Worm (Caenorhabditis elegans) whole organism, L4 larva: ENCODE data around the gene gst-15.

Experiments
- F26F4.8 ChIP-seq: fragments of 200-800 bp; sonication (Bioruptor generic); conservative IDR thresholded peaks from 2 replicates; pipeline ENCODE4 v1.3.6; 2022; ENCODE audit warnings: missing genetic modification characterization, missing compliant biosample characterization
- F49E8.2 ChIP-seq: sonication (generic microtip); optimal IDR thresholded peaks from 2 replicates; lab custom pipeline; 2016; ENCODE audit warnings: missing compliant biosample characterization, mild to moderate bottlenecking, missing genetic modification characterization, borderline replicate concordance
- Y48G9A.11 ChIP-seq: fragments of 200-800 bp; sonication (Bioruptor generic); IDR thresholded peaks from 2 replicates; pipeline ENCODE4 v1.3.6; 2022; ENCODE audit warnings: missing genetic modification reagents, missing genetic modification characterization, missing compliant biosample characterization
- Y5F2A.4 ChIP-seq: fragments of 200-800 bp; sonication (Bioruptor generic); optimal IDR thresholded peaks from 2 replicates; lab custom pipeline; 2018; ENCODE audit warnings: mild to moderate bottlenecking, missing genetic modification characterization, missing compliant biosample characterization
- aha-1 ChIP-seq: fragments of 150-350 bp; peaks from one replicate; lab custom pipeline; 2014; ENCODE audit warnings: missing biosample characterization, missing genetic modification characterization
- arid-1 ChIP-seq: fragments of 200-800 bp; sonication (Bioruptor generic); conservative IDR thresholded peaks from 2 replicates; pipeline ENCODE4 v1.3.6; 2022; ENCODE audit warnings: missing genetic modification reagents, missing genetic modification characterization, missing compliant biosample characterization
- ceh-20 ChIP-seq: fragments of 200-800 bp; sonication (Bioruptor generic); IDR thresholded peaks from 2 replicates; pipeline ENCODE4 v1.3.6; 2022; ENCODE audit warnings: missing genetic modification reagents, missing genetic modification characterization, missing compliant biosample characterization
- ceh-28 ChIP-seq: fragments of 150-350 bp; optimal IDR thresholded peaks from 2 replicates; lab custom pipeline; 2014; ENCODE audit warnings: missing biosample characterization, missing genetic modification reagents, missing genetic modification characterization
- daf-12 ChIP-seq: fragments of 150-350 bp; optimal IDR thresholded peaks from 2 replicates; lab custom pipeline; 2014; ENCODE audit warnings: missing biosample characterization, missing genetic modification reagents, missing genetic modification characterization
- daf-16 ChIP-seq, 3 experiments: sonication (generic microtip); optimal IDR thresholded peaks; 2 replicates each; lab custom pipeline; 2016 to 2017; ENCODE audit warnings: missing genetic modification characterization in 3 of 3, missing genetic modification reagents in 3 of 3, mild to moderate bottlenecking in 2 of 3, missing compliant biosample characterization in 2 of 3, missing biosample characterization in 1 of 3, moderate library complexity in 1 of 3
- dmd-6 ChIP-seq: fragments of 200-800 bp; sonication (Bioruptor generic); IDR thresholded peaks from 2 replicates; pipeline ENCODE4 v1.3.6; 2022; ENCODE audit warnings: missing genetic modification reagents, missing genetic modification characterization, missing compliant biosample characterization
- dpl-1 ChIP-seq: fragments of 150-350 bp; optimal IDR thresholded peaks from 2 replicates; lab custom pipeline; 2014; ENCODE audit warnings: missing biosample characterization, missing genetic modification reagents, missing genetic modification characterization
- dve-1 ChIP-seq: sonication (generic microtip); optimal IDR thresholded peaks from 2 replicates; lab custom pipeline; 2017; ENCODE audit warnings: antibody characterized with exemption, mild to moderate bottlenecking, missing genetic modification characterization, missing compliant biosample characterization; ENCODE audit not compliant: insufficient read depth
- egl-43 ChIP-seq: fragments of 200-800 bp; sonication (Bioruptor generic); IDR thresholded peaks from 2 replicates; pipeline ENCODE4 v1.3.6; 2022; ENCODE audit warnings: missing genetic modification reagents, missing genetic modification characterization, missing compliant biosample characterization
- fos-1 ChIP-seq: fragments of 150-350 bp; optimal IDR thresholded peaks from 2 replicates; lab custom pipeline; 2014; ENCODE audit warnings: missing biosample characterization, missing genetic modification characterization
- hlh-11 ChIP-seq: fragments of 200-800 bp; sonication (Bioruptor generic); optimal IDR thresholded peaks from 2 replicates; lab custom pipeline; 2018; ENCODE audit warnings: mild to moderate bottlenecking, missing genetic modification characterization, missing compliant biosample characterization
- hlh-30 ChIP-seq: sonication (generic microtip); optimal IDR thresholded peaks from 2 replicates; lab custom pipeline; 2017; ENCODE audit warnings: antibody characterized with exemption, mild to moderate bottlenecking, missing genetic modification characterization, missing compliant biosample characterization; ENCODE audit not compliant: insufficient read depth
- jun-1 ChIP-seq: fragments of 150-350 bp; optimal IDR thresholded peaks from 2 replicates; lab custom pipeline; 2014; ENCODE audit warnings: missing biosample characterization, missing genetic modification reagents, missing genetic modification characterization
- lin-1 ChIP-seq: fragments of 200-800 bp; sonication (Bioruptor generic); IDR thresholded peaks from 2 replicates; pipeline ENCODE4 v1.3.6; 2022; ENCODE audit warnings: missing genetic modification reagents, missing genetic modification characterization, missing compliant biosample characterization
- lsy-2 ChIP-seq, 2 experiments: fragments of 150-350 bp in 1 of 2; sonication (generic microtip) in 1 of 2; optimal IDR thresholded peaks; 2 replicates each; lab custom pipeline; 2014 to 2017; ENCODE audit warnings: missing biosample characterization in 2 of 2, missing genetic modification characterization in 2 of 2
- madf-5 ChIP-seq, 2 experiments: fragments of 200-800 bp; sonication (Bioruptor generic); IDR thresholded peaks; 2 replicates each; pipeline ENCODE4 v1.3.6; 2022; ENCODE audit warnings: missing compliant biosample characterization in 2 of 2, missing genetic modification characterization in 2 of 2
- mdl-1 ChIP-seq, 2 experiments: fragments of 150-350 bp in 1 of 2; sonication (generic microtip) in 1 of 2; optimal IDR thresholded peaks; 2 replicates each; lab custom pipeline; 2014 to 2017; ENCODE audit warnings: missing biosample characterization in 2 of 2, missing genetic modification characterization in 2 of 2
- mxl-3 ChIP-seq: fragments of 200-800 bp; sonication (Bioruptor generic); optimal IDR thresholded peaks from 2 replicates; lab custom pipeline; 2018; ENCODE audit warnings: mild to moderate bottlenecking, missing genetic modification characterization, missing compliant biosample characterization
- nhr-102 ChIP-seq: sonication (generic microtip); optimal IDR thresholded peaks from 2 replicates; lab custom pipeline; 2016; ENCODE audit warnings: mild to moderate bottlenecking, missing genetic modification characterization, moderate library complexity, missing compliant biosample characterization
- nhr-11 ChIP-seq: fragments of 150-350 bp; optimal IDR thresholded peaks from 2 replicates; lab custom pipeline; 2014; ENCODE audit warnings: missing biosample characterization, missing genetic modification characterization
- nhr-111 ChIP-seq: fragments of 200-800 bp; sonication (Bioruptor generic); optimal IDR thresholded peaks from 2 replicates; lab custom pipeline; 2018; ENCODE audit warnings: mild to moderate bottlenecking, missing genetic modification characterization, missing compliant biosample characterization
- nhr-28 ChIP-seq: fragments of 150-350 bp; optimal IDR thresholded peaks from 2 replicates; lab custom pipeline; 2014; ENCODE audit warnings: missing biosample characterization, missing genetic modification characterization
- nhr-48 ChIP-seq: sonication (generic microtip); optimal IDR thresholded peaks from 2 replicates; lab custom pipeline; 2016; ENCODE audit warnings: mild to moderate bottlenecking, missing genetic modification characterization, missing compliant biosample characterization
- nhr-6 ChIP-seq: fragments of 150-350 bp; optimal IDR thresholded peaks from 2 replicates; lab custom pipeline; 2014; ENCODE audit warnings: missing biosample characterization, missing genetic modification characterization
- nhr-76 ChIP-seq: fragments of 150-350 bp; optimal IDR thresholded peaks from 2 replicates; lab custom pipeline; 2014; ENCODE audit warnings: missing biosample characterization, missing genetic modification characterization
- nhr-77 ChIP-seq: fragments of 150-350 bp; optimal IDR thresholded peaks from 2 replicates; lab custom pipeline; 2014; ENCODE audit warnings: missing biosample characterization, missing genetic modification characterization
- pqm-1 ChIP-seq: sonication (generic microtip); optimal IDR thresholded peaks from 2 replicates; lab custom pipeline; 2017; ENCODE audit warnings: missing biosample characterization, missing genetic modification characterization
- sdz-12 ChIP-seq: fragments of 200-800 bp; sonication (Bioruptor generic); optimal IDR thresholded peaks from 2 replicates; lab custom pipeline; 2018; ENCODE audit warnings: mild to moderate bottlenecking, missing genetic modification characterization, missing compliant biosample characterization
- set-16 ChIP-seq: fragments of 200-800 bp; sonication (Bioruptor generic); IDR thresholded peaks from 2 replicates; pipeline ENCODE4 v1.3.6; 2022; ENCODE audit warnings: missing genetic modification reagents, missing genetic modification characterization, missing compliant biosample characterization
- skn-1 ChIP-seq: fragments of 150-350 bp; optimal IDR thresholded peaks from 2 replicates; lab custom pipeline; 2014; ENCODE audit warnings: missing biosample characterization, missing genetic modification characterization
- vab-7 ChIP-seq: fragments of 200-800 bp; sonication (Bioruptor generic); IDR thresholded peaks from 2 replicates; pipeline ENCODE4 v1.3.6; 2022; ENCODE audit warnings: missing genetic modification reagents, missing genetic modification characterization, missing compliant biosample characterization
- zfp-3 ChIP-seq: fragments of 200-800 bp; sonication (Bioruptor generic); conservative IDR thresholded peaks from 2 replicates; pipeline ENCODE4 v1.3.6; 2022; ENCODE audit warnings: missing genetic modification reagents, missing genetic modification characterization, missing compliant biosample characterization
- ztf-11 ChIP-seq: fragments of 150-350 bp; optimal IDR thresholded peaks from 2 replicates; lab custom pipeline; 2014; ENCODE audit warnings: missing biosample characterization, missing genetic modification characterization

gst-15 gene

DNA sequence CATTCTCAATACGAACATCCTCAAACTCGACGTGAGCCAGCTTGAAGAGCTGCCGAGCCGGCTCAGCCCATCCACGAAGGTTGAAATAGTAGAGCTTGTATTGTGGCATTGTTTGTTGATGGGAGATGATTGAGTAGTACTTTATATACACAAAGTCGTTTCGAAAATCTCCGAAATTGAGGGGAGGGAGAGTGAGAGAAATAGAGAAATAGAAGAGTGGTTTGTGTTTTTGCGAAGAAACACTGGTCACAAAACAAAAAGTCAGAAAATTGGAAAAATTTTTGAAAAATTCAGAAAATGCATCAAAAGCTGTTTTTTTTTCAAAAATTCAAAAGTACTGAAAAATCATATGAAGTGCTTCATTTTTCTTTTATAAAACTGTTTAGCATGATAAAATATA lies 1.8 kb downstream of the gst-15 start, which contains the start of gene gst-24:
Gene gst-24 (minus strand): TSS at position 181 of the 400 bp plus-strand sequence.
- TF ChIP-seq daf-16 (GFP tag; optimal IDR thresholded peaks at IDR 0.05; lab: Kevin White, UChicago) (no peak), daf-16 (tag; optimal IDR thresholded peaks at IDR 0.05; lab: Kevin White, UChicago) (peak; percentile 13), F26F4.8 (GFP tag; lab: Robert Waterston, UW) (no peak)

DNA sequence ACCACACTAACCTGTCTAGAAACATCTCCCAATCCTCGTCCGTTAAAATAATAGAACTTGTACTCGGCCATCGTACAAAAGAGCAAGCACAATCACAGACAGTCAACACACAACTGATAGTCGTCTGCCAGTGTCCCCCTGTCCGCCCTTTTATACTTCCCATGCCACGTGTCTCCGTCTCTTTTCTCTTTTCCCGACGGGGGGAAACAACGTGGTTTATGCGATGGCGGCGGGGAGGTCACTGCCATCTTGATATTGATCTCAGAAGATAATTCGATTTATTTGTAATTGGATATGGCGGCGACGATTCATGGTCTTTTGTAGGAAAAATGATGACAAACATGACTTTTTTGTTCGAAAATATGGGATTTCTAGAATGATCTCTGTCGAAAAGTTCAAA lies 3.3 kb downstream of the gst-15 start, which contains the start of gene gst-20:
Gene gst-20 (minus strand): TSS at position 170 of the 400 bp plus-strand sequence.
- no peak for TF ChIP-seq daf-16 (GFP tag; optimal IDR thresholded peaks at IDR 0.05; lab: Kevin White, UChicago)
- peak; percentile 84 for TF ChIP-seq daf-16 (tag; optimal IDR thresholded peaks at IDR 0.05; lab: Kevin White, UChicago)
- TF ChIP-seq nhr-11 (tag; lab: Kevin White, UChicago), result no peak
- TF ChIP-seq Y48G9A.11 (GFP tag; lab: Robert Waterston, UW), result no peak
- no peak for TF ChIP-seq skn-1
- no peak for TF ChIP-seq jun-1
- peak; percentile 28 for TF ChIP-seq aha-1 (tag; lab: Kevin White, UChicago)
- no peak for TF ChIP-seq fos-1 (tag; lab: Kevin White, UChicago)
- TF ChIP-seq nhr-28 (tag; lab: Kevin White, UChicago), result peak; percentile 72
- TF ChIP-seq mxl-3 (GFP tag; lab: Kevin White, UChicago), result peak; percentile 100
- TF ChIP-seq ceh-28 (tag; lab: Kevin White, UChicago), result no peak
- peak; percentile 50 for TF ChIP-seq nhr-102 (tag; lab: Kevin White, UChicago)
- peak; percentile 53 for TF ChIP-seq nhr-48 (tag; lab: Kevin White, UChicago)
- TF ChIP-seq zfp-3 (GFP tag; lab: Robert Waterston, UW), result no peak
- peak; percentile 78 for TF ChIP-seq hlh-11
- no peak for TF ChIP-seq nhr-111 (GFP tag; lab: Kevin White, UChicago)
- TF ChIP-seq Y5F2A.4, result no peak
- no peak for TF ChIP-seq ceh-20 (GFP tag; lab: Robert Waterston, UW)
- TF ChIP-seq nhr-77 (tag; lab: Kevin White, UChicago), result peak; percentile 82
- peak; percentile 62 for TF ChIP-seq pqm-1 (tag; lab: Kevin White, UChicago)
- no peak for TF ChIP-seq ztf-11 (tag; lab: Kevin White, UChicago)
- TF ChIP-seq daf-12 (tag; lab: Kevin White, UChicago), result no peak
- TF ChIP-seq lin-1 (GFP tag; lab: Robert Waterston, UW), result no peak
- peak in 1 of 2 experiments; percentile 85 for TF ChIP-seq mdl-1 (tag; optimal IDR thresholded peaks at IDR 0.05; lab: Kevin White, UChicago)
- TF ChIP-seq dmd-6 (GFP tag; lab: Robert Waterston, UW), result peak; percentile 79
- no peak for TF ChIP-seq sdz-12 (GFP tag; lab: Kevin White, UChicago)
- peak; percentile 32 for TF ChIP-seq dpl-1
- no peak for TF ChIP-seq set-16 (GFP tag; lab: Robert Waterston, UW)
- TF ChIP-seq vab-7 (GFP tag; lab: Robert Waterston, UW), result no peak
- TF ChIP-seq madf-5 (GFP tag; IDR thresholded peaks at IDR 0.05; lab: Robert Waterston, UW), result no peak
- no peak for TF ChIP-seq F49E8.2 (tag; lab: Kevin White, UChicago)
- TF ChIP-seq dve-1 (tag; lab: Kevin White, UChicago), result peak; percentile 75
- TF ChIP-seq nhr-76 (tag; lab: Kevin White, UChicago), result no peak
- TF ChIP-seq nhr-6 (tag; lab: Kevin White, UChicago), result peak; percentile 22
- TF ChIP-seq arid-1 (GFP tag; lab: Robert Waterston, UW), result no peak
- TF ChIP-seq egl-43 (GFP tag; lab: Robert Waterston, UW), result no peak
- TF ChIP-seq lsy-2 (tag; optimal IDR thresholded peaks at IDR 0.05; lab: Kevin White, UChicago), result peak in 1 of 2 experiments; percentile 18
- TF ChIP-seq hlh-30 (tag; lab: Kevin White, UChicago), result peak; percentile 82
